Worm (Caenorhabditis elegans) whole organism, dauer: ENCODE data around the gene nep-5.

Experiments used
- unc-62 ChIP-seq: sonication (generic microtip); optimal IDR thresholded peaks from 2 replicates; lab custom pipeline; 2017; ENCODE audit warnings: missing biosample characterization, missing genetic modification reagents, missing genetic modification characterization

nep-5 gene

ce11 chrII:5478318-5478717 is 9.6 kb upstream of the nep-5 start, which contains the start of gene F56D1.1:
TSS of gene F56D1.1 (plus strand) at chrII:5478618.
- TF ChIP-seq unc-62 (GFP tag; lab: Kevin White, UChicago), result no peak

- TF ChIP-seq unc-62 (GFP tag; lab: Kevin White, UChicago), result no peak
These were observed 6.0 kb upstream of the nep-5 start, which contains the start of gene cal-8 for ce11 chrII:5481982-5482381. TSS of gene cal-8 (minus strand) at chrII:5482041.

ce11 chrII:5494405-5494804 is 6.5 kb downstream of the nep-5 start, which contains the start of gene F12A10.6:
TSS of gene F12A10.6 (minus strand) at chrII:5494505.
- TF ChIP-seq unc-62 (GFP tag; lab: Kevin White, UChicago), result no peak

ce11 chrII:5496375-5496774 is 8.4 kb downstream of the nep-5 start, which contains the start of gene F12A10.1:
TSS of gene F12A10.1 (plus strand) at chrII:5496540.
- TF ChIP-seq unc-62 (GFP tag; lab: Kevin White, UChicago), result no peak

ce11 chrII:5497541-5497940 is 9.6 kb downstream of the nep-5 start:
- no peak for TF ChIP-seq unc-62 (GFP tag; lab: Kevin White, UChicago)

- TF ChIP-seq unc-62 (GFP tag; lab: Kevin White, UChicago), result no peak
These were observed 10.3 kb downstream of the nep-5 start, which contains the start of the genes suex-1 and F12A10.9 for ce11 chrII:5498156-5498739. TSS of gene suex-1 (minus strand) at chrII:5498256. TSS of gene F12A10.9 (plus strand) at chrII:5498689.

- no peak for TF ChIP-seq unc-62 (GFP tag; lab: Kevin White, UChicago)
These were observed 12.5 kb downstream of the nep-5 start, which contains the start of gene fzy-1 for ce11 chrII:5500470-5500869. TSS of gene fzy-1 (plus strand) at chrII:5500770.

ce11 chrII:5500986-5501657 is 13.2 kb downstream of the nep-5 start, which contains the start of gene F12A10.8:
TSS of gene F12A10.8 (minus strand) at chrII:5501064.
- TF ChIP-seq unc-62 (GFP tag; lab: Kevin White, UChicago), result no peak

DNA sequence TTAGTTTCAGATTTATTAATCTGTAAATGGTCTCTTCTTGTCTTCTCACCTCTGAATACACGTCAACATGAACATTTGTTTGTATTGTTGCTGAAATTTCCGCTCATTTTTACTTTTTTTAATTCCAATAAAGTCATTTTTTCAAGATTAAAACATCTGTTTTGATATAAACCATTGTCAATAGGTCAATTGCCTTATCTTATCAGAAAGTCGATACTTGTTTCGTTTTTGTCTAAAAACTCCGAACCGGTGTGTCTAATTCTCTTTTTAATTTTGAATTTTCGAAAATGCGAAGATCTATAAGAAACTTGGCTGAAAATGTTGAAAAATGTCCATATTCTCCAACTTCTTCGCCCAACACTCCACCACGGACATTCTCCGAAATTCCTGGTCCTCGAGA is 15.8 kb downstream of the nep-5 start, which contains the start of gene cyp-44A1:
TSS of gene cyp-44A1 (plus strand) at position 285 of the 400 bp plus-strand sequence.
- no peak for TF ChIP-seq unc-62 (GFP tag; lab: Kevin White, UChicago)

DNA sequence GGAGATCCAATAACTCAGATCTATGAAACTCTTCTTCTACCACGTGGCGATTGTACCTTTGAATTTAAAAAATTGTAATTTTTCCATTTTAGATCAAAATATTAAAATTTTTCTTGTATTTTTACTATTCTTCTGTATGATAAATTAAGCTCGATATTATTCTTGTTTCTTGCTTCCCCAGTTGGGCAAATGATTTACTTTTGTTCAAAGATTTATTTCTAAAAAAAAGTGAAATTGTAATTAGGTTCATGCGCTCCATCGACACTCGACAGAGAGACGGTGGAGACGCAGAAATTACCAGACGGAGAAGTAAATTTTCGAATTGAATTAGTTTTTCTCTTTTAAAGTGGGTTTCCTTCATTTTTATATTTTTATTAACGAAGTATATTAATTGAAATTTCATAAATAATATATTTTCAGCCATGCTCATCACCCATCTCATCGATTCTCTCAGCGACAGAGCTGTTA is 17.9 kb downstream of the nep-5 start, which contains the start of gene npp-24:
TSS of gene npp-24 (plus strand) at position 51 of the 468 bp plus-strand sequence.
- TF ChIP-seq unc-62 (GFP tag; lab: Kevin White, UChicago), result no peak

ce11 chrII:5511417-5512353 is 23.7 kb downstream of the nep-5 start:
- no peak for TF ChIP-seq unc-62 (GFP tag; lab: Kevin White, UChicago)

DNA sequence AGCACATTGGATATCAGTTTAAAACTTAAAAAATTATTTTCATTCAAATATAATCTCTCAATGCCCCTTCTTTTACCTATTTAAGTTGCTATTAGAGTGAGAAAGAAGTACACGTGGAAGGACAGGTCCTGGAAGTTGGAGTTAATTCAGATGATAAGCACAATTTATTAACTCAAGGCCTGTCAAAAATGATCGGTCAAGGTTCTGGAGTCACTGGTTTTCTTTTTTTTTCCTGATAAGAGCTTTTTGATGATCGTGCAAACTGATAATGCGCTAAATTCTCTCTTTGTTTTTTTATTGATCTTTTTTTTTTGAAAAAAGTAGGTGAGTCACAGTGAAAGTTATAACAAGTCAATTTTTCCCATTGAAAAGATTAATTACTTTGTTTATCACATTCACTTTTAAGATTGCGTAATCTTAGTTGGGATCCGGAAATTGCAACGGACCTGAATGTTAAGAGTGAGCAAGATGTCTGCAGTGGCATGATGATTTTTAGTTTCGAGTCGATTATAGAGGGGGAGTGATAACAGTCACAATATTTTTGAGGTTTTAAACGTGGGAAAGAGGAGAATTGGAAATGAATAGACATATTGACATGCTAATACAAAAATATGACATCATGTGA is 24.6 kb downstream of the nep-5 start:
- TF ChIP-seq unc-62 (GFP tag; lab: Kevin White, UChicago), result no peak

- no peak for TF ChIP-seq unc-62 (GFP tag; lab: Kevin White, UChicago)
These were observed 26.9 kb downstream of the nep-5 start, which contains the start of gene sahd-1 for ce11 chrII:5514846-5515245. TSS of gene sahd-1 (minus strand) at chrII:5514945.

DNA sequence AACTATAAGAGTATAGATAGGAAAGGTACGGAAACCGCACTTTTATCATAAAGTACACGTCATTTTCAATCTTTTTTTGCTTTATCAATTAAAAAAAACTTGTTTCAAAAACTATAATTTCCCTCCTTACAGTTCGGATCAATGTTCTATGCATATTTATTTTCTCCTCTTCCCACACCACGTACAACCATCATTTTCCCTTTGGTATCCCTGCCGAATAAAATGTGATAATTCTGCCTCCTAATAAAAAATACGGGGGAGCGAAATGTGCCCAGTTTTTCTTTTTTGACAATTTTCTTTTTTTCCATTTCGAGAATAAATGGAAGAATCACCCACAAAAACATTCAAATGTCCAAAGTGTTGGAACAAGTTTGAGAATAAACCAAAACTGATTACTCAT is 27.6 kb downstream of the nep-5 start, which contains the start of gene ZK177.3:
TSS of gene ZK177.3 (plus strand) at position 301 of the 400 bp plus-strand sequence.
- TF ChIP-seq unc-62 (GFP tag; lab: Kevin White, UChicago), result no peak
